Fruit fly (Drosophila melanogaster) S2 (cell line): Measurements from ENCODE around the gene mei-41.

Experiments
- CG8478 ChIP-seq: fragments of >200 bp; optimal IDR thresholded peaks from 2 replicates; lab custom pipeline; 2018
- CTCF ChIP-seq, 2 experiments: fragments of >200 bp; optimal IDR thresholded peaks; 2 replicates each; lab custom pipeline; 2018

- TF ChIP-seq CTCF (optimal IDR thresholded peaks at IDR 0.05; lab: Kevin White, UChicago) (no peak), CG8478 (lab: Kevin White, UChicago) (no peak)
Observed at dm6 chrX:16426478-16427052, 35.1 kb downstream of the mei-41 start.
